Fruit fly (Drosophila melanogaster) whole organism, embryonic: ENCODE results near the gene CG31008.

Experiments
- Ada2b ChIP-seq: fragments of 200-800 bp; sonication (Bioruptor generic); IDR thresholded peaks from 2 replicates; pipeline ENCODE4 v1.3.6; 2022; ENCODE audit warnings: missing biosample characterization, missing genetic modification characterization
- Aef1 ChIP-seq: fragments of 200-800 bp; sonication (Bioruptor generic); IDR thresholded peaks from 3 replicates; pipeline ENCODE4 v1.3.6; 2022; ENCODE audit warnings: missing biosample characterization, missing genetic modification characterization
- Atf6 ChIP-seq: fragments of 200-800 bp; sonication (Bioruptor generic); IDR thresholded peaks from 2 replicates; pipeline ENCODE4 v1.3.6; 2022; ENCODE audit warnings: missing biosample characterization, missing genetic modification characterization
- B-H1 ChIP-seq: fragments of 200-800 bp; sonication (Bioruptor generic); IDR thresholded peaks from 3 replicates; pipeline ENCODE4 v1.3.6; 2022; ENCODE audit warnings: missing biosample characterization, missing genetic modification characterization
- CG11456 ChIP-seq: fragments of 200-800 bp; sonication (Bioruptor generic); IDR thresholded peaks from 3 replicates; pipeline ENCODE4 v1.3.6; 2022; ENCODE audit warnings: missing biosample characterization, missing genetic modification characterization
- CG11504 ChIP-seq: fragments of 200-800 bp; sonication (Bioruptor generic); optimal IDR thresholded peaks from 3 replicates; lab custom pipeline; 2019; ENCODE audit warnings: missing biosample characterization, mild to moderate bottlenecking, missing genetic modification characterization, moderate library complexity
- CG11696 ChIP-seq: fragments of 200-800 bp; sonication (Bioruptor generic); IDR thresholded peaks from 2 replicates; pipeline ENCODE4 v1.3.6; 2022; ENCODE audit warnings: missing biosample characterization, missing genetic modification characterization
- CG12071 ChIP-seq: fragments of 200-800 bp; sonication (Bioruptor generic); optimal IDR thresholded peaks from 3 replicates; lab custom pipeline; 2018; ENCODE audit warnings: missing biosample characterization, mild to moderate bottlenecking, missing genetic modification characterization
- CG14441 ChIP-seq: fragments of 200-800 bp; sonication (Bioruptor generic); IDR thresholded peaks from 2 replicates; pipeline ENCODE4 v1.3.6; 2022; ENCODE audit warnings: missing biosample characterization, missing genetic modification characterization
- CG2678 ChIP-seq: fragments of 200-800 bp; sonication (Bioruptor generic); optimal IDR thresholded peaks from 3 replicates; lab custom pipeline; 2019; ENCODE audit warnings: missing biosample characterization, mild to moderate bottlenecking, missing genetic modification characterization, moderate library complexity
- CG31365 ChIP-seq: fragments of 200-800 bp; sonication (Bioruptor generic); optimal IDR thresholded peaks from 2 replicates; lab custom pipeline; 2018; ENCODE audit warnings: missing biosample characterization, mild to moderate bottlenecking, missing genetic modification characterization
- CG32532 ChIP-seq: fragments of 200-800 bp; sonication (Bioruptor generic); IDR thresholded peaks from 2 replicates; pipeline ENCODE4 v1.3.6; 2022; ENCODE audit warnings: missing biosample characterization, missing genetic modification characterization
- CG32772 ChIP-seq: fragments of 200-800 bp; sonication (Bioruptor generic); IDR thresholded peaks from 2 replicates; pipeline ENCODE4 v1.3.6; 2022; ENCODE audit warnings: missing biosample characterization, missing genetic modification characterization
- CG3281 ChIP-seq: fragments of 200-800 bp; sonication (Bioruptor generic); optimal IDR thresholded peaks from 3 replicates; lab custom pipeline; 2017; ENCODE audit warnings: missing biosample characterization, mild to moderate bottlenecking, missing genetic modification characterization
- CG3838 ChIP-seq: fragments of 200-800 bp; sonication (Bioruptor generic); optimal IDR thresholded peaks from 3 replicates; lab custom pipeline; 2016; ENCODE audit warnings: missing biosample characterization, missing genetic modification characterization
- CG7271 ChIP-seq: fragments of 200-800 bp; sonication (Bioruptor generic); optimal IDR thresholded peaks from 2 replicates; lab custom pipeline; 2018; ENCODE audit warnings: missing biosample characterization, mild to moderate bottlenecking, missing genetic modification characterization, moderate library complexity
- HLH3B ChIP-seq: fragments of 200-800 bp; sonication (Bioruptor generic); IDR thresholded peaks from 2 replicates; pipeline ENCODE4 v1.3.6; 2022; ENCODE audit warnings: missing biosample characterization, missing genetic modification characterization
- Hr51 ChIP-seq, 2 experiments: fragments of 200-800 bp; sonication (Bioruptor generic); optimal IDR thresholded peaks; 2 replicates in 1 of 2; 3 replicates in 1 of 2; lab custom pipeline; 2016 to 2018; ENCODE audit warnings: missing biosample characterization in 2 of 2, missing genetic modification characterization in 2 of 2, mild to moderate bottlenecking in 1 of 2, moderate library complexity in 1 of 2
- Jarid2 ChIP-seq: fragments of 200-800 bp; sonication (Bioruptor generic); optimal IDR thresholded peaks from 3 replicates; lab custom pipeline; 2017; ENCODE audit warnings: mild to moderate bottlenecking, missing biosample characterization, missing genetic modification reagents, missing genetic modification characterization
- Med ChIP-seq: fragments of 200-800 bp; sonication (Bioruptor generic); peaks from one replicate; lab custom pipeline; 2016; ENCODE audit warnings: missing biosample characterization, missing genetic modification characterization, mild to moderate bottlenecking, inconsistent platforms, moderate library complexity
- Ptx1 ChIP-seq: fragments of 200-800 bp; sonication (Bioruptor generic); IDR thresholded peaks from 2 replicates; pipeline ENCODE4 v1.3.6; 2022; ENCODE audit warnings: missing biosample characterization, missing genetic modification characterization
- Sox100B ChIP-seq: fragments of 200-800 bp; sonication (Bioruptor generic); optimal IDR thresholded peaks from 3 replicates; lab custom pipeline; 2018; ENCODE audit warnings: missing biosample characterization, mild to moderate bottlenecking, missing genetic modification characterization
- Sox102F ChIP-seq: fragments of 200-800 bp; sonication (Bioruptor generic); optimal IDR thresholded peaks from 2 replicates; lab custom pipeline; 2018; ENCODE audit warnings: missing biosample characterization, mild to moderate bottlenecking, missing genetic modification characterization, moderate library complexity
- bcd ChIP-seq: fragments of 200-800 bp; sonication (Bioruptor generic); optimal IDR thresholded peaks from 2 replicates; lab custom pipeline; 2017; ENCODE audit warnings: missing biosample characterization, mild to moderate bottlenecking, missing genetic modification characterization
- caup ChIP-seq: fragments of 200-800 bp; sonication (Bioruptor generic); optimal IDR thresholded peaks from 3 replicates; lab custom pipeline; 2017; ENCODE audit warnings: missing biosample characterization, mild to moderate bottlenecking, missing genetic modification characterization, moderate library complexity; ENCODE audit not compliant: severe bottlenecking
- crp ChIP-seq, 2 experiments: fragments of 200-800 bp; sonication (Bioruptor generic); optimal IDR thresholded peaks; 2 replicates in 1 of 2; 3 replicates in 1 of 2; lab custom pipeline; 2017; ENCODE audit warnings: missing biosample characterization in 2 of 2, missing genetic modification characterization in 2 of 2, mild to moderate bottlenecking in 1 of 2, moderate library complexity in 1 of 2
- dysf ChIP-seq: fragments of 200-800 bp; sonication (Bioruptor generic); IDR thresholded peaks from 3 replicates; pipeline ENCODE4 v1.3.6; 2022; ENCODE audit warnings: missing biosample characterization, missing genetic modification characterization
- fd3F ChIP-seq: fragments of 200-800 bp; sonication (Bioruptor generic); optimal IDR thresholded peaks from 2 replicates; lab custom pipeline; 2018; ENCODE audit warnings: missing biosample characterization, mild to moderate bottlenecking, missing genetic modification characterization, moderate library complexity
- ftz-f1 ChIP-seq: fragments of 200-800 bp; sonication (Bioruptor generic); optimal IDR thresholded peaks from 2 replicates; lab custom pipeline; 2016; ENCODE audit warnings: missing biosample characterization, missing genetic modification characterization
- gcm2 ChIP-seq: fragments of 200-800 bp; sonication (Bioruptor generic); optimal IDR thresholded peaks from 2 replicates; lab custom pipeline; 2016; ENCODE audit warnings: missing biosample characterization, missing genetic modification characterization
- grau ChIP-seq: fragments of 200-800 bp; optimal IDR thresholded peaks from 3 replicates; lab custom pipeline; 2019; ENCODE audit warnings: missing biosample characterization, mild to moderate bottlenecking, missing genetic modification characterization, moderate library complexity
- h ChIP-seq: fragments of >200 bp; optimal IDR thresholded peaks from 2 replicates; lab custom pipeline; 2017
- hkb ChIP-seq, 2 experiments: fragments of 200-800 bp in 1 of 2; fragments of >200 bp in 1 of 2; sonication (Bioruptor generic) in 1 of 2; IDR thresholded peaks in 1 of 2; optimal IDR thresholded peaks in 1 of 2; 2 replicates each; pipeline versions ENCODE4 v1.3.6 to Lab custom; 2017 to 2022; ENCODE audit warnings: missing biosample characterization in 1 of 2, missing genetic modification characterization in 1 of 2
- ind ChIP-seq: fragments of 200-800 bp; sonication (Bioruptor generic); optimal IDR thresholded peaks from 3 replicates; lab custom pipeline; 2016; ENCODE audit warnings: missing biosample characterization, missing genetic modification characterization
- ken ChIP-seq: fragments of 200-800 bp; sonication (Bioruptor generic); IDR thresholded peaks from 3 replicates; pipeline ENCODE4 v1.3.6; 2022; ENCODE audit warnings: missing biosample characterization, missing genetic modification characterization
- lilli ChIP-seq: fragments of 200-800 bp; sonication (Bioruptor generic); optimal IDR thresholded peaks from 3 replicates; lab custom pipeline; 2016; ENCODE audit warnings: missing biosample characterization, missing genetic modification characterization
- lmd ChIP-seq: fragments of 200-800 bp; sonication (Bioruptor generic); IDR thresholded peaks from 2 replicates; pipeline ENCODE4 v1.3.6; 2022; ENCODE audit warnings: missing biosample characterization, missing genetic modification characterization
- luna ChIP-seq: fragments of 200-800 bp; sonication (Bioruptor generic); optimal IDR thresholded peaks from 2 replicates; lab custom pipeline; 2016; ENCODE audit warnings: missing biosample characterization, missing genetic modification characterization
- prd ChIP-seq, 3 experiments: fragments of >200 bp in 2 of 3; fragments of 200-800 bp in 1 of 3; sonication (Bioruptor generic) in 1 of 3; optimal IDR thresholded peaks in 2 of 3; IDR thresholded peaks in 1 of 3; 2 replicates in 2 of 3; 3 replicates in 1 of 3; pipeline versions ENCODE4 v1.3.6 to Lab custom; 2017 to 2022; ENCODE audit warnings: missing biosample characterization in 1 of 3, missing genetic modification characterization in 1 of 3
- row ChIP-seq: fragments of 200-800 bp; sonication (Bioruptor generic); IDR thresholded peaks from 3 replicates; pipeline ENCODE4 v1.3.6; 2022; ENCODE audit warnings: missing biosample characterization, missing genetic modification characterization
- tgo ChIP-seq: fragments of 200-800 bp; sonication (Bioruptor generic); IDR thresholded peaks from 3 replicates; pipeline ENCODE4 v1.3.6; 2022; ENCODE audit warnings: missing biosample characterization, missing genetic modification characterization
- ttk ChIP-seq: fragments of 200-800 bp; sonication (Bioruptor generic); IDR thresholded peaks from 2 replicates; pipeline ENCODE4 v2.1.2; 2022; ENCODE audit warnings: missing biosample characterization, missing genetic modification characterization

CG31008 gene

dm6 chr3R:31019662-31020061, 29.9 kb upstream of the CG31008 start (continued):
- peak; percentile 13; the same call in 1 of the 3 replicates for TF ChIP-seq B-H1 (GFP tag; lab: Robert Waterston, UW)
- TF ChIP-seq bcd: peak; percentile 1
- peak; percentile 53; the same call in 2 of the 3 replicates for TF ChIP-seq tgo (GFP tag; lab: Robert Waterston, UW)
- peak; percentile 51 for TF ChIP-seq CG2678 (tag; lab: Kevin White, UChicago)
- peak; percentile 50 for TF ChIP-seq Sox102F (GFP tag; lab: Kevin White, UChicago)
- no peak for TF ChIP-seq Jarid2
- TF ChIP-seq Ada2b (GFP tag; lab: Robert Waterston, UW): peak; percentile 32; the same call in 1 of the 2 replicates
- peak; percentile 7 for TF ChIP-seq fd3F
- TF ChIP-seq ind: peak; percentile 6
- peak; percentile 49; the same call in 1 of the 3 replicates for TF ChIP-seq CG11456 (GFP tag; lab: Robert Waterston, UW)
- peak; percentile 55 for TF ChIP-seq Ptx1
- peak; percentile 70 for TF ChIP-seq CG32532
- TF ChIP-seq CG3838: no peak
- no peak for TF ChIP-seq luna (GFP tag; lab: Kevin White, UChicago)
- TF ChIP-seq ftz-f1: no peak
- peak; percentile 48; the same call in 2 of the 3 replicates for TF ChIP-seq dysf (GFP tag; lab: Robert Waterston, UW)
- peak; percentile 11 for TF ChIP-seq CG3281
- peak; percentile 45 for TF ChIP-seq CG11504 (tag; lab: Kevin White, UChicago)
- peak; percentile 33; the same call in 1 of the 2 replicates for TF ChIP-seq HLH3B (GFP tag; lab: Robert Waterston, UW)
- peak; percentile 52; the same call in 1 of the 2 replicates for TF ChIP-seq CG14441 (GFP tag; lab: Robert Waterston, UW)
- peak; percentile 17; the same call in 1 of the 2 replicates for TF ChIP-seq Atf6 (GFP tag; lab: Robert Waterston, UW)
- TF ChIP-seq Aef1: peak; percentile 50
- TF ChIP-seq ttk (GFP tag; lab: Robert Waterston, UW): 0 out of 2 replicates have a peak, but pooled peaks have one; percentile 13
- 0 out of 3 replicates have a peak, but pooled peaks have one; percentile 28 for TF ChIP-seq ken (GFP tag; lab: Robert Waterston, UW)
- TF ChIP-seq CG31365 (tag; lab: Kevin White, UChicago): no peak
- peak; percentile 69; the same call in 2 of the 3 replicates for TF ChIP-seq row
- no peak for TF ChIP-seq lilli (GFP tag; lab: Kevin White, UChicago)
- TF ChIP-seq CG32772 (GFP tag; lab: Robert Waterston, UW): 0 out of 2 replicates have a peak, but pooled peaks have one; percentile 28
- peak in 1 of 2 experiments; percentile 29 for TF ChIP-seq Hr51 (GFP tag; optimal IDR thresholded peaks at IDR 0.05; lab: Kevin White, UChicago)
- TF ChIP-seq CG11696: 0 out of 2 replicates have a peak, but pooled peaks have one; percentile 16
- no peak for TF ChIP-seq h (lab: Kevin White, UChicago)
- TF ChIP-seq hkb (optimal IDR thresholded peaks at IDR 0.05; lab: Kevin White, UChicago): no peak
- no peak; the same call in 1 of the 2 replicates for TF ChIP-seq hkb (GFP tag; IDR thresholded peaks at IDR 0.05; lab: Robert Waterston, UW)
- no peak for TF ChIP-seq gcm2 (GFP tag; lab: Kevin White, UChicago)
- TF ChIP-seq lmd (GFP tag; lab: Robert Waterston, UW): peak; percentile 23; the same call in 1 of the 2 replicates
- TF ChIP-seq crp (GFP tag; optimal IDR thresholded peaks at IDR 0.05; lab: Kevin White, UChicago): no peak
- peak; percentile 6 for TF ChIP-seq caup (GFP tag; lab: Kevin White, UChicago)
- no peak for TF ChIP-seq prd (optimal IDR thresholded peaks at IDR 0.05; lab: Kevin White, UChicago)
- TF ChIP-seq prd (GFP tag; IDR thresholded peaks at IDR 0.05; lab: Robert Waterston, UW): peak; percentile 52; the same call in 2 of the 3 replicates
- TF ChIP-seq CG7271: no peak
- peak; percentile 9 for TF ChIP-seq Sox100B (GFP tag; lab: Kevin White, UChicago)
- peak; percentile 13 for TF ChIP-seq grau (tag; lab: Kevin White, UChicago)
- TF ChIP-seq CG12071 (GFP tag; lab: Kevin White, UChicago): no peak
- no peak for TF ChIP-seq Med
